Worm (Caenorhabditis elegans) whole organism, mixed stage, embryonic: Measurements from ENCODE around the gene gsto-3.

Experiments used
- bed-3 ChIP-seq: fragments of 200-800 bp; sonication (Bioruptor generic); optimal IDR thresholded peaks from 3 replicates; lab custom pipeline; 2018; ENCODE audit warnings: mild to moderate bottlenecking, missing genetic modification characterization, moderate library complexity, missing compliant biosample characterization
- blmp-1 ChIP-seq: fragments of 150-350 bp; optimal IDR thresholded peaks from 2 replicates; lab custom pipeline; 2014; ENCODE audit warnings: missing biosample characterization, missing genetic modification characterization
- ceh-39 ChIP-seq: fragments of 150-350 bp; optimal IDR thresholded peaks from 2 replicates; lab custom pipeline; 2014; ENCODE audit warnings: missing biosample characterization, missing genetic modification characterization
- ceh-83 ChIP-seq: fragments of 200-800 bp; sonication (Bioruptor generic); optimal IDR thresholded peaks from 2 replicates; lab custom pipeline; 2018; ENCODE audit warnings: mild to moderate bottlenecking, missing genetic modification characterization, missing compliant biosample characterization
- drap-1 ChIP-seq: fragments of 200-800 bp; sonication (Bioruptor generic); optimal IDR thresholded peaks from 3 replicates; lab custom pipeline; 2018; ENCODE audit warnings: mild to moderate bottlenecking, missing genetic modification characterization, missing compliant biosample characterization
- lsy-2 ChIP-seq: fragments of 150-350 bp; optimal IDR thresholded peaks from 2 replicates; lab custom pipeline; 2014; ENCODE audit warnings: missing biosample characterization, missing genetic modification characterization
- nhr-237 ChIP-seq: fragments of 150-350 bp; optimal IDR thresholded peaks from 2 replicates; lab custom pipeline; 2014; ENCODE audit warnings: missing biosample characterization, missing genetic modification characterization
- nhr-28 ChIP-seq: fragments of 150-350 bp; optimal IDR thresholded peaks from 2 replicates; lab custom pipeline; 2014; ENCODE audit warnings: missing biosample characterization, missing genetic modification characterization
- nhr-76 ChIP-seq: sonication (generic microtip); optimal IDR thresholded peaks from 2 replicates; lab custom pipeline; 2017; ENCODE audit warnings: missing biosample characterization, missing genetic modification characterization
- pha-4 ChIP-seq: fragments of 150-350 bp; optimal IDR thresholded peaks from 2 replicates; lab custom pipeline; 2018; ENCODE audit warnings: missing biosample characterization, missing genetic modification reagents, missing genetic modification characterization
- tbx-8 ChIP-seq: fragments of 200-800 bp; sonication (Bioruptor generic); optimal IDR thresholded peaks from 2 replicates; lab custom pipeline; 2018; ENCODE audit warnings: mild to moderate bottlenecking, missing genetic modification characterization, moderate library complexity, missing compliant biosample characterization
- unc-62 ChIP-seq: fragments of 150-350 bp; optimal IDR thresholded peaks from 2 replicates; lab custom pipeline; 2014; ENCODE audit warnings: missing biosample characterization, missing genetic modification reagents, missing genetic modification characterization
- zip-8 ChIP-seq: fragments of 150-350 bp; optimal IDR thresholded peaks from 2 replicates; lab custom pipeline; 2014; ENCODE audit warnings: missing biosample characterization, missing genetic modification characterization

ce11 chrIII:345503-345902 lies 35.6 kb downstream of the gsto-3 start:
- no peak for TF ChIP-seq nhr-76 (tag; lab: Kevin White, UChicago)
- TF ChIP-seq blmp-1 (tag; lab: Kevin White, UChicago), result no peak
- TF ChIP-seq ceh-83 (GFP tag; lab: Kevin White, UChicago), result no peak
- no peak for TF ChIP-seq bed-3 (GFP tag; lab: Kevin White, UChicago)
- no peak for TF ChIP-seq pha-4 (tag; lab: Kevin White, UChicago)
- no peak for TF ChIP-seq lsy-2
- no peak for TF ChIP-seq unc-62 (GFP tag; lab: Kevin White, UChicago)
- TF ChIP-seq ceh-39 (tag; lab: Kevin White, UChicago), result no peak
- no peak for TF ChIP-seq nhr-28
- TF ChIP-seq tbx-8 (GFP tag; lab: Kevin White, UChicago), result no peak
- no peak for TF ChIP-seq drap-1
- no peak for TF ChIP-seq nhr-237 (tag; lab: Kevin White, UChicago)
- no peak for TF ChIP-seq zip-8
